Worm (Caenorhabditis elegans) whole organism, midembryonic: ENCODE results near the gene ceh-31.

ENCODE experiments used
- T22C8.4 ChIP-seq: fragments of 200-800 bp; sonication (Bioruptor generic); IDR thresholded peaks from 2 replicates; pipeline ENCODE4 v1.3.6; 2022; ENCODE audit warnings: missing genetic modification characterization, missing compliant biosample characterization
- cog-1 ChIP-seq: sonication (generic microtip); optimal IDR thresholded peaks from 2 replicates; lab custom pipeline; 2016; ENCODE audit warnings: missing genetic modification characterization, missing compliant biosample characterization
- flt-1 ChIP-seq: fragments of 200-800 bp; sonication (Bioruptor generic); IDR thresholded peaks from 2 replicates; pipeline ENCODE4 v1.3.6; 2022; ENCODE audit warnings: missing genetic modification characterization, missing compliant biosample characterization
- med-1 ChIP-seq: sonication (generic microtip); optimal IDR thresholded peaks from 2 replicates; lab custom pipeline; 2017; ENCODE audit warnings: missing genetic modification characterization, mild to moderate bottlenecking, missing compliant biosample characterization, antibody characterized with exemption, missing genetic modification reagents; ENCODE audit not compliant: insufficient read depth
- ref-1 ChIP-seq: fragments of 200-800 bp; sonication (Bioruptor generic); conservative IDR thresholded peaks from 2 replicates; pipeline ENCODE4 v1.3.6; 2022; ENCODE audit warnings: missing genetic modification reagents, missing genetic modification characterization, missing compliant biosample characterization
- ztf-23 ChIP-seq: fragments of 200-800 bp; sonication (Bioruptor generic); IDR thresholded peaks from 2 replicates; pipeline ENCODE4 v1.3.6; 2022; ENCODE audit warnings: missing genetic modification reagents, missing genetic modification characterization, missing compliant biosample characterization
- ztf-29 ChIP-seq: fragments of 200-800 bp; sonication (Bioruptor generic); IDR thresholded peaks from 2 replicates; pipeline ENCODE4 v1.3.6; 2022; ENCODE audit warnings: missing genetic modification reagents, missing genetic modification characterization, missing compliant biosample characterization

DNA sequence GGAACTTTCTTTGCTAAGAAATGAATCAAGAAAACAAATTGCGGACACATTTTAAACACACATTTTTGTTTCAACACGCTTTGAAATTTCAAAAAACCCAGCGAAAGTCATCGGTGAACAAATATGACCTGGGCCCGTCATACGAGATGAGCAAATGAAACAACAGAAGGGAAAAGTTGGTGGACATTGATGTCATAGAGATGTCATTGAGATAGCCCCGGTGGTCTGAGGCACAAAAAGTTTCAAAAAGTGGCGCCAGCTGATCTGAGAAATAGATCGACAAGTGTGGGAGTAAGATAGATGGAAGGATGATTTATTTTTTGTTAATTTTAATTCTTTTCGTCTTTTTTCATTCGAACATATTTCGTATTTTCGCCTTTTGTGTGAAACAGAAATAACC lies 21.5 kb downstream of the ceh-31 start:
- TF ChIP-seq flt-1 (GFP tag; lab: Robert Waterston, UW): no peak
- no peak for TF ChIP-seq med-1 (GFP tag; lab: Kevin White, UChicago)
- no peak for TF ChIP-seq cog-1 (tag; lab: Kevin White, UChicago)
- no peak for TF ChIP-seq ztf-23 (GFP tag; lab: Robert Waterston, UW)
- TF ChIP-seq T22C8.4 (GFP tag; lab: Robert Waterston, UW): no peak
- TF ChIP-seq ztf-29 (GFP tag; lab: Robert Waterston, UW): no peak
- TF ChIP-seq ref-1: no peak
